Fruit fly (Drosophila melanogaster) whole organism, embryonic: ENCODE measurements around the gene sbr.

ENCODE experiments used
- Bgb ChIP-seq: fragments of 200-800 bp; sonication (Bioruptor generic); IDR thresholded peaks from 2 replicates; pipeline ENCODE4 v1.3.6; 2022; ENCODE audit warnings: missing biosample characterization, missing genetic modification characterization; ENCODE audit not compliant: partially characterized antibody
- Bteb2 ChIP-seq: fragments of 200-800 bp; sonication (Bioruptor generic); optimal IDR thresholded peaks from 2 replicates; lab custom pipeline; 2016; ENCODE audit warnings: missing biosample characterization, missing genetic modification characterization
- CG11398 ChIP-seq: fragments of 200-800 bp; sonication (Bioruptor generic); optimal IDR thresholded peaks from 2 replicates; lab custom pipeline; 2016; ENCODE audit warnings: missing biosample characterization, missing genetic modification characterization
- CG11504 ChIP-seq: fragments of 200-800 bp; sonication (Bioruptor generic); optimal IDR thresholded peaks from 3 replicates; lab custom pipeline; 2019; ENCODE audit warnings: missing biosample characterization, mild to moderate bottlenecking, missing genetic modification characterization, moderate library complexity
- CG15269 ChIP-seq: fragments of 200-800 bp; sonication (Bioruptor generic); optimal IDR thresholded peaks from 2 replicates; lab custom pipeline; 2018; ENCODE audit warnings: missing biosample characterization, mild to moderate bottlenecking, missing genetic modification characterization, moderate library complexity
- CG1647 ChIP-seq: fragments of 200-800 bp; sonication (Bioruptor generic); optimal IDR thresholded peaks from 3 replicates; lab custom pipeline; 2016; ENCODE audit warnings: missing biosample characterization, missing genetic modification characterization
- CG16863 ChIP-seq: fragments of 200-800 bp; sonication (Bioruptor generic); optimal IDR thresholded peaks from 3 replicates; lab custom pipeline; 2016; ENCODE audit warnings: missing biosample characterization, missing genetic modification characterization
- CG17186 ChIP-seq: fragments of 200-800 bp; sonication (Bioruptor generic); optimal IDR thresholded peaks from 3 replicates; lab custom pipeline; 2017; ENCODE audit warnings: missing biosample characterization, missing genetic modification reagents, missing genetic modification characterization
- CG18011 ChIP-seq: fragments of 200-800 bp; sonication (Bioruptor generic); optimal IDR thresholded peaks from 2 replicates; lab custom pipeline; 2017; ENCODE audit warnings: missing biosample characterization, missing genetic modification characterization, mild to moderate bottlenecking, moderate library complexity, missing genotype
- CG18476 ChIP-seq: fragments of 200-800 bp; sonication (Bioruptor generic); optimal IDR thresholded peaks from 2 replicates; lab custom pipeline; 2016; ENCODE audit warnings: missing biosample characterization, mild to moderate bottlenecking, missing genetic modification characterization
- CG2202 ChIP-seq: fragments of 200-800 bp; sonication (Bioruptor generic); optimal IDR thresholded peaks from 2 replicates; lab custom pipeline; 2018; ENCODE audit warnings: missing biosample characterization, mild to moderate bottlenecking, missing genetic modification characterization
- CG4424 ChIP-seq: fragments of 200-800 bp; sonication (Bioruptor generic); optimal IDR thresholded peaks from 3 replicates; lab custom pipeline; 2016; ENCODE audit warnings: missing biosample characterization, missing genetic modification characterization
- CG4707 ChIP-seq: fragments of 200-800 bp; sonication (Bioruptor generic); optimal IDR thresholded peaks from 2 replicates; lab custom pipeline; 2018; ENCODE audit warnings: missing biosample characterization, mild to moderate bottlenecking, missing genetic modification characterization, moderate library complexity
- CG4730 ChIP-seq: fragments of 200-800 bp; sonication (Bioruptor generic); IDR thresholded peaks from 2 replicates; pipeline ENCODE4 v1.3.6; 2022; ENCODE audit warnings: missing biosample characterization, missing genetic modification characterization
- CG4820 ChIP-seq: fragments of 200-800 bp; sonication (Bioruptor generic); optimal IDR thresholded peaks from 3 replicates; lab custom pipeline; 2016; ENCODE audit warnings: missing biosample characterization, missing genetic modification characterization
- CG6765 ChIP-seq: fragments of 200-800 bp; sonication (Bioruptor generic); optimal IDR thresholded peaks from 3 replicates; lab custom pipeline; 2017; ENCODE audit warnings: missing biosample characterization, mild to moderate bottlenecking, missing genetic modification characterization
- CG7372 ChIP-seq: fragments of 200-800 bp; sonication (Bioruptor generic); IDR thresholded peaks from 2 replicates; pipeline ENCODE4 v1.3.6; 2022; ENCODE audit warnings: missing biosample characterization, missing genetic modification characterization
- CG7786 ChIP-seq: fragments of 200-800 bp; sonication (Bioruptor generic); optimal IDR thresholded peaks from 2 replicates; lab custom pipeline; 2016; ENCODE audit warnings: missing biosample characterization, missing genetic modification characterization
- CG7839 ChIP-seq: fragments of 200-800 bp; sonication (Bioruptor generic); optimal IDR thresholded peaks from 3 replicates; lab custom pipeline; 2018; ENCODE audit warnings: missing biosample characterization, mild to moderate bottlenecking, missing genetic modification characterization, moderate library complexity
- Drgx ChIP-seq: fragments of 200-800 bp; sonication (Bioruptor generic); IDR thresholded peaks from 2 replicates; pipeline ENCODE4 v1.3.6; 2022; ENCODE audit warnings: missing biosample characterization, missing genetic modification characterization
- Gsc ChIP-seq: fragments of 200-800 bp; sonication (Bioruptor generic); IDR thresholded peaks from 2 replicates; pipeline ENCODE4 v1.3.6; 2022; ENCODE audit warnings: missing biosample characterization, missing genetic modification characterization
- HLH54F ChIP-seq: fragments of 200-800 bp; sonication (Bioruptor generic); optimal IDR thresholded peaks from 3 replicates; lab custom pipeline; 2016; ENCODE audit warnings: missing biosample characterization, missing genetic modification characterization
- Hand ChIP-seq: fragments of 200-800 bp; sonication (Bioruptor generic); optimal IDR thresholded peaks from 2 replicates; lab custom pipeline; 2017; ENCODE audit warnings: mild to moderate bottlenecking, missing biosample characterization, missing genetic modification reagents, missing genetic modification characterization
- HmgZ ChIP-seq: fragments of 200-800 bp; sonication (Bioruptor generic); optimal IDR thresholded peaks from 2 replicates; lab custom pipeline; 2018; ENCODE audit warnings: missing biosample characterization, mild to moderate bottlenecking, missing genetic modification characterization
- Hr78 ChIP-seq, 2 experiments: fragments of 200-800 bp in 1 of 2; fragments of >200 bp in 1 of 2; sonication (Bioruptor generic) in 1 of 2; optimal IDR thresholded peaks; 2 replicates each; lab custom pipeline; 2017 to 2019; ENCODE audit warnings: missing biosample characterization in 2 of 2, missing genetic modification characterization in 2 of 2, mild to moderate bottlenecking in 1 of 2, moderate library complexity in 1 of 2
- Myb ChIP-seq: fragments of 200-800 bp; sonication (Bioruptor generic); optimal IDR thresholded peaks from 2 replicates; lab custom pipeline; 2016; ENCODE audit warnings: missing biosample characterization, missing genetic modification characterization
- Nf-YB ChIP-seq: fragments of 200-800 bp; sonication (Bioruptor generic); optimal IDR thresholded peaks from 3 replicates; lab custom pipeline; 2019; ENCODE audit warnings: missing biosample characterization, mild to moderate bottlenecking, missing genetic modification characterization, moderate library complexity
- Nf-YC ChIP-seq: fragments of 200-800 bp; optimal IDR thresholded peaks from 3 replicates; lab custom pipeline; 2019; ENCODE audit warnings: missing biosample characterization, mild to moderate bottlenecking, missing genetic modification characterization, moderate library complexity
- NfI ChIP-seq: fragments of 200-800 bp; sonication (Bioruptor generic); optimal IDR thresholded peaks from 3 replicates; lab custom pipeline; 2018; ENCODE audit warnings: missing biosample characterization, mild to moderate bottlenecking, missing genetic modification characterization, moderate library complexity
- Oaz ChIP-seq: fragments of 200-800 bp; sonication (Bioruptor generic); IDR thresholded peaks from 2 replicates; pipeline ENCODE4 v1.3.6; 2022; ENCODE audit warnings: missing biosample characterization, missing genetic modification characterization
- Poxn ChIP-seq: fragments of 200-800 bp; sonication (Bioruptor generic); IDR thresholded peaks from 2 replicates; pipeline ENCODE4 v1.3.6; 2022; ENCODE audit warnings: missing biosample characterization, missing genetic modification characterization
- TFAM ChIP-seq: fragments of 200-800 bp; sonication (Bioruptor generic); optimal IDR thresholded peaks from 2 replicates; lab custom pipeline; 2017; ENCODE audit warnings: missing biosample characterization, missing genetic modification characterization, inconsistent platforms
- ara ChIP-seq: fragments of 200-800 bp; sonication (Bioruptor generic); IDR thresholded peaks from 2 replicates; pipeline ENCODE4 v1.3.6; 2022; ENCODE audit warnings: missing biosample characterization, missing genetic modification characterization
- az2 ChIP-seq: fragments of 200-800 bp; sonication (Bioruptor generic); optimal IDR thresholded peaks from 3 replicates; lab custom pipeline; 2016; ENCODE audit warnings: missing biosample characterization, missing genetic modification characterization
- chif ChIP-seq, 2 experiments: fragments of 200-800 bp; sonication (Bioruptor generic); optimal IDR thresholded peaks; 3 replicates each; lab custom pipeline; 2016; ENCODE audit warnings: missing biosample characterization in 2 of 2, missing genetic modification characterization in 2 of 2
- chm ChIP-seq: fragments of 200-800 bp; sonication (Bioruptor generic); IDR thresholded peaks from 2 replicates; pipeline ENCODE4 v1.3.6; 2022; ENCODE audit warnings: missing biosample characterization, missing genetic modification characterization
- crp ChIP-seq, 2 experiments: fragments of 200-800 bp; sonication (Bioruptor generic); optimal IDR thresholded peaks; 2 replicates in 1 of 2; 3 replicates in 1 of 2; lab custom pipeline; 2017; ENCODE audit warnings: missing biosample characterization in 2 of 2, missing genetic modification characterization in 2 of 2, mild to moderate bottlenecking in 1 of 2, moderate library complexity in 1 of 2
- ewg ChIP-seq: fragments of 200-800 bp; sonication (Bioruptor generic); optimal IDR thresholded peaks from 3 replicates; lab custom pipeline; 2017; ENCODE audit warnings: mild to moderate bottlenecking, missing biosample characterization, missing genetic modification reagents, missing genetic modification characterization
- onecut ChIP-seq: fragments of 200-800 bp; sonication (Bioruptor generic); IDR thresholded peaks from 2 replicates; pipeline ENCODE4 v1.3.6; 2022; ENCODE audit warnings: missing biosample characterization, missing genetic modification characterization
- phol ChIP-seq: fragments of 200-800 bp; sonication (Bioruptor generic); optimal IDR thresholded peaks from 3 replicates; lab custom pipeline; 2018; ENCODE audit warnings: missing biosample characterization, mild to moderate bottlenecking, missing genetic modification characterization, moderate library complexity
- pita ChIP-seq: fragments of 200-800 bp; sonication (Bioruptor generic); optimal IDR thresholded peaks from 2 replicates; lab custom pipeline; 2017; ENCODE audit warnings: missing biosample characterization, mild to moderate bottlenecking, missing genetic modification characterization
- ranshi ChIP-seq: fragments of 200-800 bp; sonication (Bioruptor generic); IDR thresholded peaks from 2 replicates; pipeline ENCODE4 v1.3.6; 2022; ENCODE audit warnings: missing biosample characterization, missing genetic modification characterization
- ro ChIP-seq: fragments of 200-800 bp; sonication (Bioruptor generic); IDR thresholded peaks from 2 replicates; pipeline ENCODE4 v1.3.6; 2022; ENCODE audit warnings: missing biosample characterization, missing genetic modification characterization
- sim ChIP-seq: fragments of 200-800 bp; sonication (Bioruptor generic); IDR thresholded peaks from 2 replicates; pipeline ENCODE4 v1.3.6; 2022; ENCODE audit warnings: missing biosample characterization, missing genetic modification characterization
- sima ChIP-seq: fragments of 200-800 bp; sonication (Bioruptor generic); optimal IDR thresholded peaks from 2 replicates; lab custom pipeline; 2016; ENCODE audit warnings: missing biosample characterization, missing genetic modification characterization
- sna ChIP-seq: fragments of 200-800 bp; sonication (Bioruptor generic); IDR thresholded peaks from 2 replicates; pipeline ENCODE4 v1.3.6; 2022; ENCODE audit warnings: missing biosample characterization, missing genetic modification characterization; ENCODE audit not compliant: partially characterized antibody
- sr ChIP-seq: fragments of 200-800 bp; sonication (Bioruptor generic); IDR thresholded peaks from 3 replicates; pipeline ENCODE4 v1.3.6; 2022; ENCODE audit warnings: missing biosample characterization, missing genetic modification characterization
- sug ChIP-seq: fragments of 200-800 bp; optimal IDR thresholded peaks from 2 replicates; lab custom pipeline; 2019; ENCODE audit warnings: missing biosample characterization, mild to moderate bottlenecking, missing genetic modification characterization, moderate library complexity
- tgo ChIP-seq: fragments of 200-800 bp; sonication (Bioruptor generic); IDR thresholded peaks from 3 replicates; pipeline ENCODE4 v1.3.6; 2022; ENCODE audit warnings: missing biosample characterization, missing genetic modification characterization
- wor ChIP-seq: fragments of 200-800 bp; sonication (Bioruptor generic); IDR thresholded peaks from 2 replicates; pipeline ENCODE4 v1.3.6; 2022; ENCODE audit warnings: missing biosample characterization, missing genetic modification characterization
- zfh1 ChIP-seq: fragments of 200-800 bp; sonication (Bioruptor generic); IDR thresholded peaks from 3 replicates; pipeline ENCODE4 v1.3.6; 2022; ENCODE audit warnings: missing biosample characterization, missing genetic modification characterization

Gene sbr

dm6 chrX:10786443-10787097 is 60.3 kb downstream of the sbr start, which contains the start of the genes Ant2 and sesB (continued):
- TF ChIP-seq chif (GFP tag; optimal IDR thresholded peaks at IDR 0.05; lab: Kevin White, UChicago) = no peak
- TF ChIP-seq sug = no peak
- TF ChIP-seq NfI (GFP tag; lab: Kevin White, UChicago) = no peak
- no peak for TF ChIP-seq Drgx
- TF ChIP-seq ewg (GFP tag; lab: Kevin White, UChicago) = no peak
- TF ChIP-seq CG1647 (GFP tag; lab: Kevin White, UChicago) = no peak
- TF ChIP-seq CG7372 (GFP tag; lab: Robert Waterston, UW) = no peak
- TF ChIP-seq CG4424 (GFP tag; lab: Kevin White, UChicago) = no peak
- TF ChIP-seq ranshi = no peak
- no peak for TF ChIP-seq HLH54F (GFP tag; lab: Kevin White, UChicago)
- no peak for TF ChIP-seq TFAM (GFP tag; lab: Kevin White, UChicago)
- no peak for TF ChIP-seq CG6765 (GFP tag; lab: Kevin White, UChicago)
- peak; percentile 83 for TF ChIP-seq Bgb (GFP tag; lab: Robert Waterston, UW)
- TF ChIP-seq Nf-YC (tag; lab: Kevin White, UChicago) = no peak
- peak; percentile 26 for TF ChIP-seq phol (tag; lab: Kevin White, UChicago)
- no peak for TF ChIP-seq ro (GFP tag; lab: Robert Waterston, UW)
- no peak for TF ChIP-seq Gsc (GFP tag; lab: Robert Waterston, UW)
- no peak for TF ChIP-seq zfh1 (GFP tag; lab: Robert Waterston, UW)
- no peak for TF ChIP-seq Myb (GFP tag; lab: Kevin White, UChicago)
- no peak for TF ChIP-seq chm
- no peak for TF ChIP-seq CG4730
- TF ChIP-seq CG16863 (GFP tag; lab: Kevin White, UChicago) = no peak
- no peak for TF ChIP-seq sr (GFP tag; lab: Robert Waterston, UW)
- TF ChIP-seq onecut = peak; percentile 31; the same call in 1 of the 2 replicates
- no peak for TF ChIP-seq Bteb2 (GFP tag; lab: Kevin White, UChicago)
- TF ChIP-seq CG11398 (GFP tag; lab: Kevin White, UChicago) = no peak
- TF ChIP-seq crp (GFP tag; optimal IDR thresholded peaks at IDR 0.05; lab: Kevin White, UChicago) = no peak
- TF ChIP-seq Nf-YB (GFP tag; lab: Kevin White, UChicago) = no peak
- TF ChIP-seq sna (GFP tag; lab: Robert Waterston, UW) = peak; percentile 66; the same call in 1 of the 2 replicates
- TF ChIP-seq Poxn = no peak
- TF ChIP-seq CG2202 (tag; lab: Kevin White, UChicago) = no peak
- no peak for TF ChIP-seq pita (GFP tag; lab: Kevin White, UChicago)
- no peak for TF ChIP-seq wor
- no peak for TF ChIP-seq az2
- TF ChIP-seq sima (GFP tag; lab: Kevin White, UChicago) = no peak
- no peak for TF ChIP-seq sim
- TF ChIP-seq CG7839 = no peak
- no peak for TF ChIP-seq CG18011
- TF ChIP-seq tgo = no peak
- no peak for TF ChIP-seq CG18476
- no peak for TF ChIP-seq Hr78 (GFP tag; optimal IDR thresholded peaks at IDR 0.05; lab: Kevin White, UChicago)
- no peak for TF ChIP-seq Oaz (GFP tag; lab: Robert Waterston, UW)
- no peak for TF ChIP-seq CG17186 (GFP tag; lab: Kevin White, UChicago)
- TF ChIP-seq CG11504 (tag; lab: Kevin White, UChicago) = no peak
- no peak for TF ChIP-seq CG4820 (GFP tag; lab: Kevin White, UChicago)
- TF ChIP-seq HmgZ (tag; lab: Kevin White, UChicago) = no peak
- peak; percentile 3 for TF ChIP-seq CG15269 (tag; lab: Kevin White, UChicago)
- TF ChIP-seq ara (GFP tag; lab: Robert Waterston, UW) = no peak
- TF ChIP-seq CG7786 (GFP tag; lab: Kevin White, UChicago) = no peak
- TF ChIP-seq CG4707 = no peak
- TF ChIP-seq Hand = no peak
